Worm (Caenorhabditis elegans) whole organism, L1 larva: Measurements from ENCODE around the gene C16D9.9.

Experiments
- C04F5.9 ChIP-seq: sonication (generic microtip); optimal IDR thresholded peaks from 2 replicates; lab custom pipeline; 2016; ENCODE audit warnings: missing genetic modification characterization, missing compliant biosample characterization
- F16B12.6 ChIP-seq: fragments of 150-350 bp; optimal IDR thresholded peaks from 2 replicates; lab custom pipeline; 2014; ENCODE audit warnings: missing biosample characterization, missing genetic modification characterization
- aha-1 ChIP-seq: fragments of 150-350 bp; optimal IDR thresholded peaks from 2 replicates; lab custom pipeline; 2014; ENCODE audit warnings: missing biosample characterization, missing genetic modification characterization
- alr-1 ChIP-seq: fragments of 200-800 bp; sonication (Bioruptor generic); optimal IDR thresholded peaks from 2 replicates; lab custom pipeline; 2018; ENCODE audit warnings: borderline replicate concordance, mild to moderate bottlenecking, missing genetic modification characterization, missing compliant biosample characterization
- ama-1 ChIP-seq: fragments of 150-350 bp; optimal IDR thresholded peaks from 2 replicates; lab custom pipeline; 2014
- blmp-1 ChIP-seq: fragments of 150-350 bp; optimal IDR thresholded peaks from 2 replicates; lab custom pipeline; 2014; ENCODE audit warnings: missing biosample characterization, missing genetic modification characterization
- ceh-63 ChIP-seq: fragments of 200-800 bp; sonication (Bioruptor generic); optimal IDR thresholded peaks from 2 replicates; lab custom pipeline; 2018; ENCODE audit warnings: mild to moderate bottlenecking, missing genetic modification characterization, missing compliant biosample characterization
- ceh-8 ChIP-seq: fragments of 200-800 bp; sonication (Bioruptor generic); optimal IDR thresholded peaks from 2 replicates; lab custom pipeline; 2018; ENCODE audit warnings: mild to moderate bottlenecking, missing genetic modification characterization, moderate library complexity, missing compliant biosample characterization
- ceh-90 ChIP-seq: sonication (generic microtip); optimal IDR thresholded peaks from 2 replicates; lab custom pipeline; 2016; ENCODE audit warnings: missing genetic modification characterization, missing compliant biosample characterization
- ces-1 ChIP-seq: fragments of 150-350 bp; optimal IDR thresholded peaks from 2 replicates; lab custom pipeline; 2014; ENCODE audit warnings: missing biosample characterization, missing genetic modification reagents, missing genetic modification characterization
- dpl-1 ChIP-seq, 3 experiments: fragments of 150-350 bp in 2 of 3; sonication (generic microtip) in 1 of 3; optimal IDR thresholded peaks; 2 replicates each; lab custom pipeline; 2014 to 2017; ENCODE audit warnings: missing biosample characterization in 3 of 3, missing genetic modification characterization in 3 of 3, missing genetic modification reagents in 3 of 3
- efl-1 ChIP-seq, 4 experiments: fragments of 150-350 bp; optimal IDR thresholded peaks in 3 of 4; peaks in 1 of 4; 1 replicate in 1 of 4; 2 replicates in 3 of 4; lab custom pipeline; 2014; ENCODE audit warnings: missing biosample characterization in 2 of 4, missing genetic modification characterization in 2 of 4, missing genetic modification reagents in 2 of 4
- efl-3 ChIP-seq: fragments of 200-800 bp; sonication (Bioruptor generic); optimal IDR thresholded peaks from 2 replicates; lab custom pipeline; 2018; ENCODE audit warnings: mild to moderate bottlenecking, missing genetic modification characterization, missing compliant biosample characterization
- egl-13 ChIP-seq: sonication (generic microtip); optimal IDR thresholded peaks from 2 replicates; lab custom pipeline; 2016; ENCODE audit warnings: missing genotype, missing genetic modification reagents, missing genetic modification characterization, missing compliant biosample characterization
- egl-27 ChIP-seq, 2 experiments: fragments of 150-350 bp in 1 of 2; sonication (generic microtip); optimal IDR thresholded peaks; 3 replicates each; lab custom pipeline; 2017 to 2018; ENCODE audit warnings: missing biosample characterization in 2 of 2, missing genetic modification characterization in 2 of 2, missing genetic modification reagents in 2 of 2
- ets-5 ChIP-seq: fragments of 200-800 bp; sonication (Bioruptor generic); IDR thresholded peaks from 2 replicates; pipeline ENCODE4 v1.3.6; 2022; ENCODE audit warnings: missing genetic modification characterization, missing compliant biosample characterization
- fkh-4 ChIP-seq: sonication (generic microtip); optimal IDR thresholded peaks from 2 replicates; lab custom pipeline; 2016; ENCODE audit warnings: missing compliant biosample characterization, missing genetic modification characterization, borderline replicate concordance
- fos-1 ChIP-seq: fragments of 150-350 bp; optimal IDR thresholded peaks from 2 replicates; lab custom pipeline; 2014; ENCODE audit warnings: missing biosample characterization, missing genetic modification characterization
- grh-1 ChIP-seq: fragments of 200-800 bp; sonication (Bioruptor generic); IDR thresholded peaks from 2 replicates; pipeline ENCODE4 v1.3.6; 2022; ENCODE audit warnings: missing genetic modification reagents, missing genetic modification characterization, missing compliant biosample characterization
- hlh-4 ChIP-seq: sonication (generic microtip); optimal IDR thresholded peaks from 2 replicates; lab custom pipeline; 2016; ENCODE audit warnings: mild to moderate bottlenecking, missing genetic modification characterization, missing compliant biosample characterization
- irx-1 ChIP-seq: sonication (generic microtip); optimal IDR thresholded peaks from 2 replicates; lab custom pipeline; 2016; ENCODE audit warnings: missing genetic modification characterization, missing compliant biosample characterization
- isw-1 ChIP-seq: fragments of 200-800 bp; sonication (Bioruptor generic); IDR thresholded peaks from 2 replicates; pipeline ENCODE4 v1.3.6; 2022; ENCODE audit warnings: missing genetic modification characterization, missing compliant biosample characterization
- jun-1 ChIP-seq: fragments of 150-350 bp; optimal IDR thresholded peaks from 2 replicates; lab custom pipeline; 2014; ENCODE audit warnings: missing biosample characterization, missing genetic modification reagents, missing genetic modification characterization
- lin-13 ChIP-seq: fragments of 150-350 bp; optimal IDR thresholded peaks from 2 replicates; lab custom pipeline; 2014; ENCODE audit warnings: missing biosample characterization, missing genetic modification reagents, missing genetic modification characterization
- lin-15B ChIP-seq: fragments of 150-350 bp; sonication (generic microtip); optimal IDR thresholded peaks from 3 replicates; lab custom pipeline; 2014; ENCODE audit warnings: missing biosample characterization, missing genetic modification characterization
- lin-35 ChIP-seq, 2 experiments: fragments of 150-350 bp; optimal IDR thresholded peaks; 2 replicates each; lab custom pipeline; 2014; ENCODE audit warnings: missing biosample characterization in 2 of 2, missing genetic modification characterization in 2 of 2, missing genetic modification reagents in 2 of 2
- lin-39 ChIP-seq: fragments of 150-350 bp; optimal IDR thresholded peaks from 2 replicates; lab custom pipeline; 2014; ENCODE audit warnings: missing biosample characterization, missing genetic modification reagents, missing genetic modification characterization
- lsy-2 ChIP-seq, 2 experiments: fragments of 150-350 bp; optimal IDR thresholded peaks; 2 replicates each; lab custom pipeline; 2014; ENCODE audit warnings: missing biosample characterization in 2 of 2, missing genetic modification characterization in 2 of 2
- mab-9 ChIP-seq: fragments of 200-800 bp; sonication (Bioruptor generic); IDR thresholded peaks from 2 replicates; pipeline ENCODE4 v1.3.6; 2022; ENCODE audit warnings: missing genetic modification reagents, missing genetic modification characterization, missing compliant biosample characterization
- mef-2 ChIP-seq: fragments of 150-350 bp; optimal IDR thresholded peaks from 2 replicates; lab custom pipeline; 2014; ENCODE audit warnings: missing biosample characterization, missing genetic modification characterization
- nhr-11 ChIP-seq: fragments of 150-350 bp; optimal IDR thresholded peaks from 2 replicates; lab custom pipeline; 2014; ENCODE audit warnings: missing biosample characterization, missing genetic modification characterization
- nhr-19 ChIP-seq: fragments of 200-800 bp; sonication (Bioruptor generic); conservative IDR thresholded peaks from 2 replicates; pipeline ENCODE4 v1.3.6; 2022; ENCODE audit warnings: missing genetic modification characterization, missing compliant biosample characterization
- nhr-237 ChIP-seq: fragments of 150-350 bp; optimal IDR thresholded peaks from 2 replicates; lab custom pipeline; 2014; ENCODE audit warnings: missing biosample characterization, missing genetic modification characterization
- nhr-85 ChIP-seq: sonication (generic microtip); peaks from one replicate; lab custom pipeline; 2016; ENCODE audit warnings: missing genetic modification characterization, inconsistent platforms, missing compliant biosample characterization
- nhr-90 ChIP-seq: sonication (generic microtip); optimal IDR thresholded peaks from 2 replicates; lab custom pipeline; 2016; ENCODE audit warnings: mild to moderate bottlenecking, missing genetic modification characterization, missing compliant biosample characterization; ENCODE audit not compliant: poor library complexity
- pag-3 ChIP-seq: sonication (generic microtip); optimal IDR thresholded peaks from 2 replicates; lab custom pipeline; 2017; ENCODE audit warnings: missing genetic modification characterization, mild to moderate bottlenecking, missing compliant biosample characterization, antibody characterized with exemption, borderline replicate concordance; ENCODE audit not compliant: insufficient read depth
- skn-1 ChIP-seq: fragments of 150-350 bp; optimal IDR thresholded peaks from 2 replicates; lab custom pipeline; 2014; ENCODE audit warnings: missing biosample characterization, missing genetic modification characterization
- snpc-4 ChIP-seq: fragments of 150-350 bp; optimal IDR thresholded peaks from 2 replicates; lab custom pipeline; 2014; ENCODE audit warnings: missing biosample characterization, missing genetic modification characterization
- snu-23 ChIP-seq: sonication (generic microtip); optimal IDR thresholded peaks from 2 replicates; lab custom pipeline; 2016; ENCODE audit warnings: missing genetic modification characterization, missing compliant biosample characterization
- sox-4 ChIP-seq: sonication (generic microtip); optimal IDR thresholded peaks from 2 replicates; lab custom pipeline; 2016; ENCODE audit warnings: missing genetic modification characterization, missing compliant biosample characterization
- sup-37 ChIP-seq: fragments of 200-800 bp; sonication (Bioruptor generic); optimal IDR thresholded peaks from 2 replicates; lab custom pipeline; 2018; ENCODE audit warnings: mild to moderate bottlenecking, missing genetic modification characterization, missing compliant biosample characterization
- swsn-7 ChIP-seq: sonication (generic microtip); optimal IDR thresholded peaks from 2 replicates; lab custom pipeline; 2016; ENCODE audit warnings: missing genetic modification characterization, missing compliant biosample characterization
- tlp-1 ChIP-seq: fragments of 150-350 bp; optimal IDR thresholded peaks from 2 replicates; lab custom pipeline; 2014; ENCODE audit warnings: missing biosample characterization, missing genetic modification characterization
- unc-130 ChIP-seq: fragments of 150-350 bp; optimal IDR thresholded peaks from 2 replicates; lab custom pipeline; 2017; ENCODE audit warnings: missing biosample characterization, missing genetic modification characterization, inconsistent platforms
- unc-30 ChIP-seq: sonication (generic microtip); optimal IDR thresholded peaks from 2 replicates; lab custom pipeline; 2017; ENCODE audit warnings: missing biosample characterization, missing genetic modification characterization
- unc-86 ChIP-seq: sonication (generic microtip); optimal IDR thresholded peaks from 2 replicates; lab custom pipeline; 2016; ENCODE audit warnings: missing genetic modification characterization, missing compliant biosample characterization
- unc-98 ChIP-seq: fragments of 200-800 bp; sonication (Bioruptor generic); IDR thresholded peaks from 2 replicates; pipeline ENCODE4 v1.3.6; 2022; ENCODE audit warnings: missing genetic modification characterization, missing compliant biosample characterization
- vab-15 ChIP-seq: sonication (generic microtip); optimal IDR thresholded peaks from 2 replicates; lab custom pipeline; 2017; ENCODE audit warnings: missing genotype, mild to moderate bottlenecking, missing genetic modification characterization, missing compliant biosample characterization
- zip-4 ChIP-seq: fragments of 200-800 bp; sonication (Bioruptor generic); optimal IDR thresholded peaks from 2 replicates; lab custom pipeline; 2018; ENCODE audit warnings: mild to moderate bottlenecking, missing genetic modification characterization, moderate library complexity, missing compliant biosample characterization

Gene C16D9.9

DNA sequence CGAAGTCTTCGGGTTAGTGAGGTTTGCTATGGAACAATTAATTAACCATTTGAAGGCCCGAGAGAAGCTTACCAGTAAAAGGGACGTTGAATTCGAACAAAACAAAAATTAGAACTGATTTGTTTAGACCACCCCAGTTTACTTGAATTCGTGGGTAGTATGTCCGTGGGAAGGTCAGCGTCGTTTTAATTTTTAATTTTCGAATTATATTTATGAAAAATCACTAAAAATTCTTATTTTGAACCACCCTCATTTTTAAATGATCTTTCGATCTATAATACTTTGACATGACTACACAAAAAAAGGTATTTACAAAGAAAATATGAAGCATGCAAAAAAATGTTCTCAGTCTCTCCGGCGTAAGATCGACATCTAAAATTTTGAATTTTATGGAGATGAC is 18.6 kb upstream of the C16D9.9 start, which contains the start of gene C16D9.5:
TSS of gene C16D9.5 (minus strand) at position 101 of the 400 bp plus-strand sequence.
- TF ChIP-seq ceh-8 (GFP tag; lab: Kevin White, UChicago), result no peak
- TF ChIP-seq F16B12.6 (tag; lab: Kevin White, UChicago), result no peak
- no peak for TF ChIP-seq lin-35 (GFP tag; optimal IDR thresholded peaks at IDR 0.05; lab: Kevin White, UChicago)
- TF ChIP-seq hlh-4, result no peak
- no peak for TF ChIP-seq skn-1 (tag; lab: Kevin White, UChicago)
- no peak for TF ChIP-seq snpc-4

- TF ChIP-seq fos-1 (tag; lab: Kevin White, UChicago) (peak; percentile 71), F16B12.6 (tag; lab: Kevin White, UChicago) (no peak), unc-130 (tag; lab: Kevin White, UChicago) (no peak), ceh-90 (no peak), unc-98 (GFP tag; lab: Robert Waterston, UW) (no peak), dpl-1 (GFP tag; optimal IDR thresholded peaks at IDR 0.05; lab: Kevin White, UChicago) (peak in 2 of 3 experiments; percentile 19 to 24), snu-23 (GFP tag; lab: Kevin White, UChicago) (peak; percentile 81), nhr-237 (tag; lab: Kevin White, UChicago) (no peak), jun-1 (tag; lab: Kevin White, UChicago) (peak; percentile 54), lin-39 (peak; percentile 81), nhr-85 (tag; lab: Kevin White, UChicago) (peak; percentile 92), ces-1 (no peak), lin-15B (no peak), nhr-90 (tag; lab: Kevin White, UChicago) (peak; percentile 96), sox-4 (no peak), lsy-2 (tag; optimal IDR thresholded peaks at IDR 0.05; lab: Kevin White, UChicago) (peak; percentile 18 to 70), efl-1 (optimal IDR thresholded peaks at IDR 0.05; lab: Kevin White, UChicago) (peak; percentile 38 to 66), efl-1 (GFP tag; optimal IDR thresholded peaks at IDR 0.05 in 1 of 2; lab: Kevin White, UChicago) (peak in 1 of 2 experiments; percentile 97), lin-13 (GFP tag; lab: Kevin White, UChicago) (peak; percentile 61), swsn-7 (peak; percentile 86), isw-1 (GFP tag; lab: Robert Waterston, UW) (no peak), tlp-1 (no peak), irx-1 (peak; percentile 66), unc-30 (tag; lab: Kevin White, UChicago) (no peak), egl-13 (no peak), unc-86 (tag; lab: Kevin White, UChicago) (no peak), zip-4 (peak; percentile 58), ets-5 (GFP tag; lab: Robert Waterston, UW) (no peak), lin-35 (GFP tag; optimal IDR thresholded peaks at IDR 0.05; lab: Kevin White, UChicago) (peak in 1 of 2 experiments; percentile 62), egl-27 (tag; optimal IDR thresholded peaks at IDR 0.05; lab: Kevin White, UChicago) (no peak), mab-9 (GFP tag; lab: Robert Waterston, UW) (0 out of 2 replicates have a peak, but pooled peaks have one; percentile 26), efl-3 (peak; percentile 36), sup-37 (GFP tag; lab: Kevin White, UChicago) (peak; percentile 34), ama-1 (lab: Kevin White, UChicago) (peak; percentile 90), grh-1 (peak; percentile 66; the same call in 1 of the 2 replicates), blmp-1 (tag; lab: Kevin White, UChicago) (no peak), vab-15 (tag; lab: Kevin White, UChicago) (no peak), nhr-19 (GFP tag; lab: Robert Waterston, UW) (peak; percentile 88), C04F5.9 (tag; lab: Kevin White, UChicago) (peak; percentile 19), fkh-4 (tag; lab: Kevin White, UChicago) (peak; percentile 18), aha-1 (tag; lab: Kevin White, UChicago) (peak; percentile 24), pag-3 (no peak), alr-1 (tag; lab: Kevin White, UChicago) (no peak), mef-2 (no peak), ceh-63 (no peak), nhr-11 (tag; lab: Kevin White, UChicago) (no peak)
Measured at ce11 chrV:8247311-8248105, 16.5 kb upstream of the C16D9.9 start.
